Worm (Caenorhabditis elegans): Measurements from ENCODE around the gene lin-32.

Gene lin-32

ce11 chrX:2214454-2214853 is 15.5 kb downstream of the lin-32 start:
- TF ChIP-seq nhr-12 (tag; optimal IDR thresholded peaks at IDR 0.05) (no peak), nhr-23 (tag; optimal IDR thresholded peaks at IDR 0.05) (peak; percentile 77), nhr-25 (tag; optimal IDR thresholded peaks at IDR 0.05) (no peak)

- TF ChIP-seq nfya-1 (tag; optimal IDR thresholded peaks at IDR 0.05; ENCODE audit: insufficient read depth) (no peak), nhr-25 (tag; optimal IDR thresholded peaks at IDR 0.05) (peak; percentile 41), fkh-2 (tag; optimal IDR thresholded peaks at IDR 0.05) (no peak), nhr-23 (tag; optimal IDR thresholded peaks at IDR 0.05) (peak; percentile 27), nhr-12 (tag; optimal IDR thresholded peaks at IDR 0.05) (no peak), elt-2 (tag; optimal IDR thresholded peaks at IDR 0.05) (peak; percentile 13)
Observed at ce11 chrX:2213400-2214362, 16.2 kb downstream of the lin-32 start.

- TF ChIP-seq nhr-237 (tag; optimal IDR thresholded peaks at IDR 0.05) (no peak), hmg-11 (tag; optimal IDR thresholded peaks at IDR 0.05) (no peak), jun-1 (tag; optimal IDR thresholded peaks at IDR 0.05) (no peak)
Observed at ce11 chrX:2212712-2213111, 17.2 kb downstream of the lin-32 start.

- TF ChIP-seq pha-4 (tag; optimal IDR thresholded peaks at IDR 0.05) (peak; percentile 21), ama-1 (optimal IDR thresholded peaks at IDR 0.05) (no peak)
Observed at ce11 chrX:2212141-2212540, 17.8 kb downstream of the lin-32 start.

ce11 chrX:2210751-2211150 is 19.2 kb downstream of the lin-32 start, which contains the start of gene peb-1:
Gene peb-1 (plus strand): TSS chrX:2211051.
- TF ChIP-seq egl-27 (tag; optimal IDR thresholded peaks at IDR 0.05) = no peak
- no peak for TF ChIP-seq nhr-11 (tag; optimal IDR thresholded peaks at IDR 0.05)
- TF ChIP-seq nhr-76 (tag; optimal IDR thresholded peaks at IDR 0.05) = no peak
- TF ChIP-seq lin-39 (tag; optimal IDR thresholded peaks at IDR 0.05) = no peak
- no peak for TF ChIP-seq snpc-4 (tag; optimal IDR thresholded peaks at IDR 0.05)
- no peak for TF ChIP-seq elt-2 (tag; optimal IDR thresholded peaks at IDR 0.05)
- TF ChIP-seq nhr-67 (tag; optimal IDR thresholded peaks at IDR 0.05) = no peak
- no peak for TF ChIP-seq aly-2 (tag; optimal IDR thresholded peaks at IDR 0.05)
- no peak for TF ChIP-seq fkh-2 (tag; optimal IDR thresholded peaks at IDR 0.05)
- TF ChIP-seq mdl-1 (tag; optimal IDR thresholded peaks at IDR 0.05) = no peak
- TF ChIP-seq nhr-23 (tag; optimal IDR thresholded peaks at IDR 0.05) = no peak
- no peak for TF ChIP-seq ztf-4 (tag; optimal IDR thresholded peaks at IDR 0.05)
- no peak for TF ChIP-seq R02D3.7 (tag; optimal IDR thresholded peaks at IDR 0.05)
- no peak for TF ChIP-seq unc-39 (tag; optimal IDR thresholded peaks at IDR 0.05)
- TF ChIP-seq eor-1 (tag; optimal IDR thresholded peaks at IDR 0.05) = no peak
- no peak for TF ChIP-seq ceh-28 (tag; optimal IDR thresholded peaks at IDR 0.05)
- TF ChIP-seq ceh-9 (tag; optimal IDR thresholded peaks at IDR 0.05) = no peak
- no peak for TF ChIP-seq nhr-28 (tag; optimal IDR thresholded peaks at IDR 0.05)
- TF ChIP-seq tbx-2 (tag; optimal IDR thresholded peaks at IDR 0.05) = no peak
- no peak for TF ChIP-seq egl-5 (tag; optimal IDR thresholded peaks at IDR 0.05)

DNA sequence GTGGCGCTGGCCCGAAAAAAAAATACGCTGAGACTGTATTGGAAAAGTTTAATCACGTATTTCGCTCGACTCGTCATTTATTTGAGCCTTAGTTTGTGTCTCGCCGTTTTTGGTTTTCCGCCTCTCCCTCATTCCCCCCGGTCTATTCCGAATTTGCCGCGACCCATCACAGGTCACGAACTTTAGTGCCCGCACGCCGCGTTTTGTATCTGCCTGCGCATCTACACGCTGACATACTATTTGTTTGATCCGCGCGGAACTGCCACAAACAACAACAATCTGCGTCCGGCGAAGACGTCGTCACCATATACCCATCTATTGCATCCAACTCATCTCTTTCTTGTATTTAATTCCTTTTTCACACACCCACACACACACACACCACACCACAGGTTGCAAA is 19.8 kb downstream of the lin-32 start:
- TF ChIP-seq nfya-1 (tag; optimal IDR thresholded peaks at IDR 0.05; ENCODE audit: insufficient read depth) (no peak), nhr-23 (tag; optimal IDR thresholded peaks at IDR 0.05) (peak; percentile 9)

- TF ChIP-seq ztf-11 (tag; optimal IDR thresholded peaks at IDR 0.05) = no peak
- TF ChIP-seq elt-3 (tag; optimal IDR thresholded peaks at IDR 0.05) = peak in 1 of 3 experiments; percentile 27
- TF ChIP-seq nhr-23 (tag; optimal IDR thresholded peaks at IDR 0.05) = peak; percentile 74
- TF ChIP-seq hmg-11 (tag; optimal IDR thresholded peaks at IDR 0.05) = no peak
- no peak for TF ChIP-seq lsy-12 (tag; optimal IDR thresholded peaks at IDR 0.05)
- peak; percentile 51 for TF ChIP-seq nhr-25 (tag; optimal IDR thresholded peaks at IDR 0.05)
Observed at ce11 chrX:2208391-2208790, 21.5 kb downstream of the lin-32 start.

All from whole organism, L3 larva.